Fruit fly (Drosophila melanogaster) whole organism, embryonic: ENCODE measurements around the gene CG31064.

Experiments used
- Antp ChIP-seq: fragments of 200-800 bp; sonication (Bioruptor generic); optimal IDR thresholded peaks from 3 replicates; lab custom pipeline; 2016; ENCODE audit warnings: missing biosample characterization, missing genetic modification characterization
- B-H2 ChIP-seq: fragments of 200-800 bp; sonication (Bioruptor generic); optimal IDR thresholded peaks from 2 replicates; lab custom pipeline; 2018; ENCODE audit warnings: missing biosample characterization, mild to moderate bottlenecking, missing genetic modification characterization
- CG16863 ChIP-seq: fragments of 200-800 bp; sonication (Bioruptor generic); optimal IDR thresholded peaks from 3 replicates; lab custom pipeline; 2016; ENCODE audit warnings: missing biosample characterization, missing genetic modification characterization
- CG3065 ChIP-seq: fragments of 200-800 bp; sonication (Bioruptor generic); optimal IDR thresholded peaks from 2 replicates; lab custom pipeline; 2016; ENCODE audit warnings: missing biosample characterization, missing genetic modification characterization
- CG31388 ChIP-seq: fragments of 200-800 bp; sonication (Bioruptor generic); optimal IDR thresholded peaks from 2 replicates; lab custom pipeline; 2016; ENCODE audit warnings: missing biosample characterization, missing genetic modification characterization
- CG9932 ChIP-seq: fragments of 200-800 bp; sonication (Bioruptor generic); IDR thresholded peaks from 2 replicates; pipeline ENCODE4 v1.3.6; 2022; ENCODE audit warnings: missing biosample characterization, missing genetic modification characterization
- Scr ChIP-seq: fragments of 200-800 bp; sonication (Bioruptor generic); IDR thresholded peaks from 2 replicates; pipeline ENCODE4 v1.3.6; 2022; ENCODE audit warnings: missing biosample characterization, missing genetic modification characterization; ENCODE audit not compliant: partially characterized antibody
- Sin3A ChIP-seq: fragments of >200 bp; optimal IDR thresholded peaks from 2 replicates; lab custom pipeline; 2018
- Xrp1 ChIP-seq: fragments of 200-800 bp; sonication (Bioruptor generic); IDR thresholded peaks from 2 replicates; pipeline ENCODE4 v1.3.6; 2022; ENCODE audit warnings: missing biosample characterization, missing genetic modification characterization
- ac ChIP-seq: fragments of 200-800 bp; sonication (Bioruptor generic); optimal IDR thresholded peaks from 3 replicates; lab custom pipeline; 2017; ENCODE audit warnings: missing biosample characterization, mild to moderate bottlenecking, missing genetic modification characterization
- fd102C ChIP-seq: fragments of 200-800 bp; sonication (Bioruptor generic); optimal IDR thresholded peaks from 2 replicates; lab custom pipeline; 2018; ENCODE audit warnings: missing biosample characterization, mild to moderate bottlenecking, missing genetic modification characterization, moderate library complexity
- nmo ChIP-seq: fragments of 200-800 bp; sonication (Bioruptor generic); optimal IDR thresholded peaks from 2 replicates; lab custom pipeline; 2018; ENCODE audit warnings: missing biosample characterization, mild to moderate bottlenecking, missing genetic modification characterization, moderate library complexity
- pan ChIP-seq, 4 experiments: fragments of >200 bp in 3 of 4; fragments of 200-800 bp in 1 of 4; sonication (Bioruptor generic) in 1 of 4; optimal IDR thresholded peaks in 3 of 4; IDR thresholded peaks in 1 of 4; 2 replicates each; pipeline versions ENCODE4 v1.3.6 to Lab custom; 2017 to 2022; ENCODE audit warnings: missing biosample characterization in 2 of 4, missing genetic modification characterization in 2 of 4, mixed read lengths in 1 of 4
- wek ChIP-seq: fragments of 200-800 bp; sonication (Bioruptor generic); optimal IDR thresholded peaks from 3 replicates; lab custom pipeline; 2018; ENCODE audit warnings: missing biosample characterization, mild to moderate bottlenecking, missing genetic modification characterization, moderate library complexity

dm6 chr3R:27240967-27241366 is 2.1 kb upstream of the CG31064 start, which contains the start of gene CG17991:
- TF ChIP-seq B-H2 (GFP tag; lab: Kevin White, UChicago) (no peak), pan (optimal IDR thresholded peaks at IDR 0.05; lab: Kevin White, UChicago) (no peak), pan (GFP tag; optimal IDR thresholded peaks at IDR 0.05 in 1 of 2, IDR thresholded peaks at IDR 0.05 in 1 of 2) (no peak), wek (no peak), Sin3A (no peak), fd102C (GFP tag; lab: Kevin White, UChicago) (no peak), Scr (GFP tag; lab: Robert Waterston, UW) (no peak), ac (no peak), CG9932 (no peak), CG16863 (no peak), CG31388 (GFP tag; lab: Kevin White, UChicago) (no peak), nmo (GFP tag; lab: Kevin White, UChicago) (no peak), Xrp1 (GFP tag; lab: Robert Waterston, UW) (no peak), CG3065 (GFP tag; lab: Kevin White, UChicago) (no peak), Antp (no peak)
